Worm (Caenorhabditis elegans): ENCODE results near the gene F35H12.5.
A peak's percentile ranks its signal among the peaks of the same experiment; 100 is the strongest.

The F35H12.5 gene

ce11 chrX:912564-912963 lies 5.6 kb upstream of the F35H12.5 start (continued):
- TF ChIP-seq hlh-17 (GFP tag; optimal IDR thresholded peaks at IDR 0.05; ENCODE audit: borderline replicate concordance) (no peak), ceh-8 (GFP tag; optimal IDR thresholded peaks at IDR 0.05) (no peak)

ce11 chrX:912990-913389 lies 5.2 kb upstream of the F35H12.5 start, which contains the start of gene F35H12.6:
F35H12.6 (plus strand) TSS chrX:913290.
- TF ChIP-seq fos-1 (tag; optimal IDR thresholded peaks at IDR 0.05): no peak
- TF ChIP-seq zip-4 (GFP tag; optimal IDR thresholded peaks at IDR 0.05): no peak
- no peak for TF ChIP-seq aly-2 (tag; optimal IDR thresholded peaks at IDR 0.05)
- no peak for TF ChIP-seq hpl-2 (GFP tag; optimal IDR thresholded peaks at IDR 0.05)
- TF ChIP-seq pax-3 (tag; optimal IDR thresholded peaks at IDR 0.05): no peak
- TF ChIP-seq ceh-82 (tag; optimal IDR thresholded peaks at IDR 0.05): no peak
- no peak for TF ChIP-seq ceh-8 (GFP tag; optimal IDR thresholded peaks at IDR 0.05)
- no peak for TF ChIP-seq sptf-1 (tag; optimal IDR thresholded peaks at IDR 0.05)
- no peak for TF ChIP-seq pag-3 (tag; optimal IDR thresholded peaks at IDR 0.05; ENCODE audit: borderline replicate concordance, insufficient read depth)
- no peak for TF ChIP-seq C34B4.2 (tag; optimal IDR thresholded peaks at IDR 0.05)
- TF ChIP-seq nhr-84 (tag; optimal IDR thresholded peaks at IDR 0.05): no peak
- TF ChIP-seq fkh-10 (GFP tag; optimal IDR thresholded peaks at IDR 0.05): no peak
- no peak for TF ChIP-seq unc-62 (GFP tag; optimal IDR thresholded peaks at IDR 0.05)
- no peak for TF ChIP-seq unc-30 (tag; optimal IDR thresholded peaks at IDR 0.05)
- TF ChIP-seq ceh-63 (GFP tag; optimal IDR thresholded peaks at IDR 0.05): no peak
- TF ChIP-seq nhr-71 (tag; optimal IDR thresholded peaks at IDR 0.05): no peak
- no peak for TF ChIP-seq pqm-1 (tag; optimal IDR thresholded peaks at IDR 0.05)
- TF ChIP-seq hlh-17 (GFP tag; optimal IDR thresholded peaks at IDR 0.05; ENCODE audit: borderline replicate concordance): no peak
- TF ChIP-seq swsn-7 (tag; optimal IDR thresholded peaks at IDR 0.05): no peak
- TF ChIP-seq zag-1 (tag; optimal IDR thresholded peaks at IDR 0.05): no peak

ce11 chrX:915510-915909 lies 2.7 kb upstream of the F35H12.5 start, which contains the start of gene sel-12:
sel-12 (plus strand) TSS chrX:915867.
- TF ChIP-seq blmp-1 (tag; optimal IDR thresholded peaks at IDR 0.05) (peak; percentile 9), fos-1 (tag; optimal IDR thresholded peaks at IDR 0.05) (no peak), nhr-47 (tag; optimal IDR thresholded peaks at IDR 0.05) (peak; percentile 10), lin-35 (GFP tag; optimal IDR thresholded peaks at IDR 0.05) (peak in 1 of 2 experiments; percentile 7), mab-9 (GFP tag; IDR thresholded peaks at IDR 0.05) (no peak), mep-1 (tag; optimal IDR thresholded peaks at IDR 0.05) (peak; percentile 18), snu-23 (GFP tag; optimal IDR thresholded peaks at IDR 0.05) (peak; percentile 29), ets-5 (GFP tag; IDR thresholded peaks at IDR 0.05) (no peak), ceh-82 (tag; optimal IDR thresholded peaks at IDR 0.05) (peak in 1 of 3 experiments; percentile 50), lsy-2 (tag; optimal IDR thresholded peaks at IDR 0.05) (peak in 1 of 2 experiments; percentile 26), skn-1 (tag; optimal IDR thresholded peaks at IDR 0.05) (peak; percentile 45), rnt-1 (tag; optimal IDR thresholded peaks at IDR 0.05) (peak; percentile 31), lin-14 (GFP tag; optimal IDR thresholded peaks at IDR 0.05) (peak; percentile 62), nhr-71 (tag; optimal IDR thresholded peaks at IDR 0.05) (peak; percentile 7), xbp-1 (tag; optimal IDR thresholded peaks at IDR 0.05) (no peak), nhr-20 (tag; optimal IDR thresholded peaks at IDR 0.05) (peak; percentile 1)

- TF ChIP-seq mef-2 (tag; optimal IDR thresholded peaks at IDR 0.05): no peak
- peak; percentile 44 for TF ChIP-seq F16B12.6 (tag; optimal IDR thresholded peaks at IDR 0.05)
- TF ChIP-seq ceh-82 (tag; optimal IDR thresholded peaks at IDR 0.05): peak in 1 of 3 experiments; percentile 63
- no peak for TF ChIP-seq lin-39 (tag; optimal IDR thresholded peaks at IDR 0.05)
- TF ChIP-seq nhr-84 (tag; optimal IDR thresholded peaks at IDR 0.05): no peak
- TF ChIP-seq alr-1 (tag; optimal IDR thresholded peaks at IDR 0.05; ENCODE audit: borderline replicate concordance): no peak
- TF ChIP-seq ets-5 (GFP tag; IDR thresholded peaks at IDR 0.05): no peak
- no peak for TF ChIP-seq nhr-28 (tag; optimal IDR thresholded peaks at IDR 0.05)
- TF ChIP-seq dsc-1 (tag; optimal IDR thresholded peaks at IDR 0.05): no peak
- no peak for TF ChIP-seq ztf-11 (tag; optimal IDR thresholded peaks at IDR 0.05)
- TF ChIP-seq nhr-90 (tag; optimal IDR thresholded peaks at IDR 0.05; ENCODE audit: poor library complexity): peak; percentile 23
- TF ChIP-seq nhr-19 (GFP tag; conservative IDR thresholded peaks at IDR 0.05): no peak
- peak; percentile 37 for TF ChIP-seq nhr-47 (tag; optimal IDR thresholded peaks at IDR 0.05)
- TF ChIP-seq skn-1 (tag; optimal IDR thresholded peaks at IDR 0.05): peak; percentile 85
- peak; percentile 21 for TF ChIP-seq fkh-8 (tag; optimal IDR thresholded peaks at IDR 0.05)
- TF ChIP-seq aha-1 (tag; optimal IDR thresholded peaks at IDR 0.05): no peak
- TF ChIP-seq nhr-11 (tag; optimal IDR thresholded peaks at IDR 0.05): no peak
- TF ChIP-seq ceh-63 (GFP tag; optimal IDR thresholded peaks at IDR 0.05): no peak
- no peak for TF ChIP-seq isw-1 (GFP tag; IDR thresholded peaks at IDR 0.05)
- no peak for TF ChIP-seq egl-13 (tag; optimal IDR thresholded peaks at IDR 0.05)
- no peak for TF ChIP-seq pqm-1 (tag; optimal IDR thresholded peaks at IDR 0.05)
These were observed 6.4 kb downstream of the F35H12.5 start, which contains the start of the genes pifk-1 and tbc-11 for ce11 chrX:924495-925008. pifk-1 (minus strand) TSS chrX:924511. tbc-11 (plus strand) TSS chrX:924958.
